Worm (Caenorhabditis elegans) whole organism, early embryonic: ENCODE data around the gene rps-24.

Source experiments
- aly-1 ChIP-seq: sonication (generic microtip); optimal IDR thresholded peaks from 2 replicates; lab custom pipeline; 2016; ENCODE audit warnings: missing genetic modification characterization, missing compliant biosample characterization
- ama-1 ChIP-seq: fragments of 150-350 bp; optimal IDR thresholded peaks from 2 replicates; lab custom pipeline; 2014
- ceh-36 ChIP-seq: sonication (generic microtip); optimal IDR thresholded peaks from 2 replicates; lab custom pipeline; 2016; ENCODE audit warnings: missing genetic modification characterization, inconsistent platforms, missing compliant biosample characterization
- flt-1 ChIP-seq: fragments of 200-800 bp; sonication (Bioruptor generic); IDR thresholded peaks from 2 replicates; pipeline ENCODE4 v1.3.6; 2022; ENCODE audit warnings: missing genetic modification characterization, missing compliant biosample characterization
- hmbx-1 ChIP-seq: sonication (generic microtip); optimal IDR thresholded peaks from 2 replicates; lab custom pipeline; 2016; ENCODE audit warnings: mild to moderate bottlenecking, missing genetic modification characterization, missing compliant biosample characterization
- hmg-4 ChIP-seq: fragments of 200-800 bp; sonication (Bioruptor generic); optimal IDR thresholded peaks from 2 replicates; lab custom pipeline; 2018; ENCODE audit warnings: mild to moderate bottlenecking, missing genetic modification characterization, missing compliant biosample characterization
- hnd-1 ChIP-seq: sonication (generic microtip); optimal IDR thresholded peaks from 2 replicates; lab custom pipeline; 2016; ENCODE audit warnings: missing genetic modification characterization, missing compliant biosample characterization
- scrt-1 ChIP-seq: fragments of 200-800 bp; sonication (Bioruptor generic); IDR thresholded peaks from 2 replicates; pipeline ENCODE4 v1.3.6; 2022; ENCODE audit warnings: missing genetic modification characterization, missing compliant biosample characterization
- tbx-11 ChIP-seq: fragments of 200-800 bp; sonication (Bioruptor generic); IDR thresholded peaks from 2 replicates; pipeline ENCODE4 v1.3.6; 2022; ENCODE audit warnings: missing genetic modification characterization, missing compliant biosample characterization
- tra-4 ChIP-seq: sonication (generic microtip); optimal IDR thresholded peaks from 2 replicates; lab custom pipeline; 2017; ENCODE audit warnings: missing genetic modification characterization, missing compliant biosample characterization

DNA sequence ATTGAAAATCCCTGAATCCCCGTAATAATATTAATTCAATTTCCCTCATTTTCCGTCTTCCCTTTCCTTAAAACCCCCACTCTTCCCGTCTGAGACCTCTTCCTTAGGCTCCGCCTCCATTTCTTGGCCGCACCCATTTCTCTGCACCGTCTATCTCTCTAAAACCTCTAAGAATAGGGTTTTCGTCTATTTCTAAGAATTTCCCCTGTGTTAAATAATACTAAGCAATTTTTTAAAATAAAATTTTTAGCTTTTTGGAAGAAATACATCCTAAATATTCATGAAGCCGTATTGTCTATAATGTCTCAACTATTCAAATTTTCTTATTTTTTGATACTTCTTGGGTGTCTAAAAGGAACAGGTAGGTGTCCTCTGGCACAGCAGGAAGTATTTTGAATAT is 46.2 kb upstream of the rps-24 start, which contains the start of gene cdh-8:
- no peak for TF ChIP-seq scrt-1
- no peak for TF ChIP-seq hmbx-1 (tag; lab: Kevin White, UChicago)
- no peak for TF ChIP-seq ama-1 (lab: Kevin White, UChicago)
- no peak for TF ChIP-seq hmg-4 (GFP tag; lab: Kevin White, UChicago)
- TF ChIP-seq tbx-11 (GFP tag; lab: Robert Waterston, UW), result no peak
- TF ChIP-seq aly-1 (tag; lab: Kevin White, UChicago), result no peak
- TF ChIP-seq ceh-36 (tag; lab: Kevin White, UChicago), result no peak
- no peak for TF ChIP-seq tra-4
- no peak for TF ChIP-seq flt-1
- TF ChIP-seq hnd-1 (tag; lab: Kevin White, UChicago), result no peak
